Worm (Caenorhabditis elegans) whole organism, L1 larva: ENCODE measurements around the gene rpap-2.

Experiments
- C16A3.4 ChIP-seq: fragments of 150-350 bp; optimal IDR thresholded peaks from 2 replicates; lab custom pipeline; 2014; ENCODE audit warnings: missing biosample characterization, missing genetic modification characterization
- aly-2 ChIP-seq: fragments of 150-350 bp; optimal IDR thresholded peaks from 2 replicates; lab custom pipeline; 2014; ENCODE audit warnings: missing biosample characterization, missing genetic modification characterization
- ama-1 ChIP-seq: fragments of 150-350 bp; optimal IDR thresholded peaks from 2 replicates; lab custom pipeline; 2014
- blmp-1 ChIP-seq: fragments of 150-350 bp; optimal IDR thresholded peaks from 2 replicates; lab custom pipeline; 2014; ENCODE audit warnings: missing biosample characterization, missing genetic modification characterization
- ceh-82 ChIP-seq, 3 experiments: fragments of 150-350 bp in 1 of 3; sonication (generic microtip) in 2 of 3; optimal IDR thresholded peaks; 2 replicates each; lab custom pipeline; 2014 to 2017; ENCODE audit warnings: missing biosample characterization in 3 of 3, missing genetic modification characterization in 3 of 3
- ceh-90 ChIP-seq: sonication (generic microtip); optimal IDR thresholded peaks from 2 replicates; lab custom pipeline; 2016; ENCODE audit warnings: missing genetic modification characterization, missing compliant biosample characterization
- dpl-1 ChIP-seq, 3 experiments: fragments of 150-350 bp in 2 of 3; sonication (generic microtip) in 1 of 3; optimal IDR thresholded peaks; 2 replicates each; lab custom pipeline; 2014 to 2017; ENCODE audit warnings: missing biosample characterization in 3 of 3, missing genetic modification characterization in 3 of 3, missing genetic modification reagents in 3 of 3
- efl-1 ChIP-seq, 4 experiments: fragments of 150-350 bp; optimal IDR thresholded peaks in 3 of 4; peaks in 1 of 4; 1 replicate in 1 of 4; 2 replicates in 3 of 4; lab custom pipeline; 2014; ENCODE audit warnings: missing biosample characterization in 2 of 4, missing genetic modification characterization in 2 of 4, missing genetic modification reagents in 2 of 4
- efl-3 ChIP-seq: fragments of 200-800 bp; sonication (Bioruptor generic); optimal IDR thresholded peaks from 2 replicates; lab custom pipeline; 2018; ENCODE audit warnings: mild to moderate bottlenecking, missing genetic modification characterization, missing compliant biosample characterization
- egl-27 ChIP-seq, 2 experiments: fragments of 150-350 bp in 1 of 2; sonication (generic microtip); optimal IDR thresholded peaks; 3 replicates each; lab custom pipeline; 2017 to 2018; ENCODE audit warnings: missing biosample characterization in 2 of 2, missing genetic modification characterization in 2 of 2, missing genetic modification reagents in 2 of 2
- fkh-10 ChIP-seq: sonication (generic microtip); optimal IDR thresholded peaks from 2 replicates; lab custom pipeline; 2017; ENCODE audit warnings: missing biosample characterization, missing genetic modification reagents, missing genetic modification characterization
- fkh-4 ChIP-seq: sonication (generic microtip); optimal IDR thresholded peaks from 2 replicates; lab custom pipeline; 2016; ENCODE audit warnings: missing compliant biosample characterization, missing genetic modification characterization, borderline replicate concordance
- fos-1 ChIP-seq: fragments of 150-350 bp; optimal IDR thresholded peaks from 2 replicates; lab custom pipeline; 2014; ENCODE audit warnings: missing biosample characterization, missing genetic modification characterization
- grh-1 ChIP-seq: fragments of 200-800 bp; sonication (Bioruptor generic); IDR thresholded peaks from 2 replicates; pipeline ENCODE4 v1.3.6; 2022; ENCODE audit warnings: missing genetic modification reagents, missing genetic modification characterization, missing compliant biosample characterization
- irx-1 ChIP-seq: sonication (generic microtip); optimal IDR thresholded peaks from 2 replicates; lab custom pipeline; 2016; ENCODE audit warnings: missing genetic modification characterization, missing compliant biosample characterization
- lin-14 ChIP-seq: fragments of 200-800 bp; sonication (Bioruptor generic); optimal IDR thresholded peaks from 2 replicates; lab custom pipeline; 2018; ENCODE audit warnings: mild to moderate bottlenecking, missing genetic modification characterization, moderate library complexity, missing compliant biosample characterization
- lin-39 ChIP-seq: fragments of 150-350 bp; optimal IDR thresholded peaks from 2 replicates; lab custom pipeline; 2014; ENCODE audit warnings: missing biosample characterization, missing genetic modification reagents, missing genetic modification characterization
- lsy-2 ChIP-seq, 2 experiments: fragments of 150-350 bp; optimal IDR thresholded peaks; 2 replicates each; lab custom pipeline; 2014; ENCODE audit warnings: missing biosample characterization in 2 of 2, missing genetic modification characterization in 2 of 2
- mef-2 ChIP-seq: fragments of 150-350 bp; optimal IDR thresholded peaks from 2 replicates; lab custom pipeline; 2014; ENCODE audit warnings: missing biosample characterization, missing genetic modification characterization
- mep-1 ChIP-seq: fragments of 150-350 bp; optimal IDR thresholded peaks from 2 replicates; lab custom pipeline; 2014; ENCODE audit warnings: missing biosample characterization, missing genetic modification characterization
- nhr-11 ChIP-seq: fragments of 150-350 bp; optimal IDR thresholded peaks from 2 replicates; lab custom pipeline; 2014; ENCODE audit warnings: missing biosample characterization, missing genetic modification characterization
- nhr-20 ChIP-seq: sonication (generic microtip); optimal IDR thresholded peaks from 2 replicates; lab custom pipeline; 2016; ENCODE audit warnings: mild to moderate bottlenecking, missing genetic modification characterization, missing compliant biosample characterization
- nhr-28 ChIP-seq: fragments of 150-350 bp; optimal IDR thresholded peaks from 2 replicates; lab custom pipeline; 2014; ENCODE audit warnings: missing biosample characterization, missing genetic modification characterization
- nhr-71 ChIP-seq: sonication (generic microtip); optimal IDR thresholded peaks from 2 replicates; lab custom pipeline; 2016; ENCODE audit warnings: mild to moderate bottlenecking, missing genetic modification characterization, moderate library complexity, missing compliant biosample characterization
- nhr-76 ChIP-seq: sonication (generic microtip); optimal IDR thresholded peaks from 2 replicates; lab custom pipeline; 2017; ENCODE audit warnings: missing biosample characterization, missing genetic modification characterization
- nhr-85 ChIP-seq: sonication (generic microtip); peaks from one replicate; lab custom pipeline; 2016; ENCODE audit warnings: missing genetic modification characterization, inconsistent platforms, missing compliant biosample characterization
- nhr-90 ChIP-seq: sonication (generic microtip); optimal IDR thresholded peaks from 2 replicates; lab custom pipeline; 2016; ENCODE audit warnings: mild to moderate bottlenecking, missing genetic modification characterization, missing compliant biosample characterization; ENCODE audit not compliant: poor library complexity
- snu-23 ChIP-seq: sonication (generic microtip); optimal IDR thresholded peaks from 2 replicates; lab custom pipeline; 2016; ENCODE audit warnings: missing genetic modification characterization, missing compliant biosample characterization
- sox-4 ChIP-seq: sonication (generic microtip); optimal IDR thresholded peaks from 2 replicates; lab custom pipeline; 2016; ENCODE audit warnings: missing genetic modification characterization, missing compliant biosample characterization
- tbx-2 ChIP-seq: sonication (generic microtip); optimal IDR thresholded peaks from 2 replicates; lab custom pipeline; 2016; ENCODE audit warnings: missing genetic modification characterization, missing compliant biosample characterization
- tlp-1 ChIP-seq: fragments of 150-350 bp; optimal IDR thresholded peaks from 2 replicates; lab custom pipeline; 2014; ENCODE audit warnings: missing biosample characterization, missing genetic modification characterization
- unc-130 ChIP-seq: fragments of 150-350 bp; optimal IDR thresholded peaks from 2 replicates; lab custom pipeline; 2017; ENCODE audit warnings: missing biosample characterization, missing genetic modification characterization, inconsistent platforms
- unc-30 ChIP-seq: sonication (generic microtip); optimal IDR thresholded peaks from 2 replicates; lab custom pipeline; 2017; ENCODE audit warnings: missing biosample characterization, missing genetic modification characterization
- unc-86 ChIP-seq: sonication (generic microtip); optimal IDR thresholded peaks from 2 replicates; lab custom pipeline; 2016; ENCODE audit warnings: missing genetic modification characterization, missing compliant biosample characterization
- xbp-1 ChIP-seq: sonication (generic microtip); optimal IDR thresholded peaks from 2 replicates; lab custom pipeline; 2016; ENCODE audit warnings: missing genetic modification characterization, missing compliant biosample characterization
- zip-4 ChIP-seq: fragments of 200-800 bp; sonication (Bioruptor generic); optimal IDR thresholded peaks from 2 replicates; lab custom pipeline; 2018; ENCODE audit warnings: mild to moderate bottlenecking, missing genetic modification characterization, moderate library complexity, missing compliant biosample characterization
- ztf-11 ChIP-seq, 2 experiments: sonication (generic microtip); optimal IDR thresholded peaks; 2 replicates each; lab custom pipeline; 2016 to 2017; ENCODE audit warnings: missing genetic modification characterization in 2 of 2, missing biosample characterization in 1 of 2, missing compliant biosample characterization in 1 of 2
- ztf-4 ChIP-seq: fragments of 150-350 bp; optimal IDR thresholded peaks from 2 replicates; lab custom pipeline; 2014; ENCODE audit warnings: missing biosample characterization, missing genetic modification characterization

Gene rpap-2

DNA sequence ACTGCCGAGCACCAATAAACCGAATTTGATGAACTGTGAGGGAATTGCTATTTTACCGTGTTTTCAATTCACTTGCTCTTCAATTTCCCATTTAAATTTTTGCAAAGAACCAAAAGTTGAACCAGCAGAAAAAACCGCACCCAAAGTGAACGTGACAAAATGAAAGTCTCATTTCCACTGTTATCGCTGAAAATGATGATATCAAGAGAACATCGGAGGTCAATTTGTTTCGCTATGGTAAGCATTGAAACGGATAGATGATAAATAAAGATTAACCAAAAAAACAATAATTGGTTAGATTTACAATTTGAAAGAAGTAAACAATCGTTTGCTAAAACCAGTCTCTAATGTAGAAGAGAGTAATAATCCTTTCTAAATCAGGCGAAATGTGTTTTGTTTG is 42.2 kb upstream of the rpap-2 start:
- TF ChIP-seq fkh-10 (GFP tag; lab: Kevin White, UChicago) (no peak), mep-1 (tag; lab: Kevin White, UChicago) (no peak), blmp-1 (tag; lab: Kevin White, UChicago) (peak; percentile 31), ztf-4 (no peak), nhr-85 (peak; percentile 51), ama-1 (lab: Kevin White, UChicago) (no peak), tbx-2 (tag; lab: Kevin White, UChicago) (no peak), fos-1 (tag; lab: Kevin White, UChicago) (no peak)
- TF ChIP-seq, all 84 proteins: peak for 2

ce11 chrIII:8926512-8926911 is 41.3 kb upstream of the rpap-2 start:
- TF ChIP-seq dpl-1 (GFP tag; optimal IDR thresholded peaks at IDR 0.05; lab: Kevin White, UChicago) (peak in 2 of 3 experiments; percentile 6 to 26), nhr-20 (peak; percentile 50), lin-39 (tag; lab: Kevin White, UChicago) (no peak), blmp-1 (tag; lab: Kevin White, UChicago) (peak; percentile 87), efl-3 (no peak), unc-86 (no peak), lin-14 (peak; percentile 62), mep-1 (tag; lab: Kevin White, UChicago) (peak; percentile 33), C16A3.4 (no peak), nhr-71 (tag; lab: Kevin White, UChicago) (peak; percentile 13), snu-23 (GFP tag; lab: Kevin White, UChicago) (peak; percentile 20)

DNA sequence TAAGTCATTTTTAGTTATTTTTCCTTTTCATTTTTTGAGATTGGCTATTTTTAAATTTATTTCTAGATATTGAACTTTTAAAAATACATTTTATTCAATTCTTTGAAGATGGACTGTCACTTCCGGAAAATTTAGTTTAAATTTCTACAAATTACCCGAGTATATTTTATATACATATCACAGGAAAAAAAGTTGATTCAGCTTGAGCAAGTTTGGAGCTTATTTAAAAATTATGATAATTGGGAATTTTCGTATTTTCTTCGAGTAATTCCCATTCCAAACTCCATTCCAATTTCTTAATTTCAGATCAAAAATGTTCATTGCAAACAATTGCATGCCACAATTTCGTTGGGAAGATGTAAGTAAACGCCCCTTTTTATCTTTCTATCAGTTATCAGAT is 38.0 kb upstream of the rpap-2 start, which contains the start of gene arrd-15:
arrd-15 (plus strand) TSS at position 301 of the 400 bp plus-strand sequence.
- TF ChIP-seq nhr-76 (tag; lab: Kevin White, UChicago) = no peak
- no peak for TF ChIP-seq ceh-90
- TF ChIP-seq, all 84 proteins: peak for 0

DNA sequence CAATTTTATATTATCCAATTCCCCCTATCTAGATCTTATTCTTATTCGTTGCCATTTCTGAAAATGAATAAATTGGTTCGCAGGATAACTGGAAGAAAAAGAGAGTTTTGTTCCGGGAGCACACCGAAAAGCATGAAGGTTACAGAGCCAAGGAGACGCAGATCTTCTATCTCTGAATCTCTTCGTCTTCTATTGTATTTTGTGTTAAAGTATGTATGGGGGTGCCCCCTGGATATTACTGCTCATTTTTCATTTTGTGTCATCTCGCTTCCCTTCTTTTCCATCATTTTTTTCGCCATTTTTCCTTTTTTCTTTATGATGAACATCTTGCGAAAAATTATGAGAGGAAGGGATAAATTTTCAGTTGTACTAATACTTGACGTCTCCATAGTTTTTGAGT is 34.1 kb upstream of the rpap-2 start:
- TF ChIP-seq grh-1 (GFP tag; lab: Robert Waterston, UW) (no peak), ceh-82 (tag; optimal IDR thresholded peaks at IDR 0.05; lab: Kevin White, UChicago) (peak in 1 of 3 experiments; percentile 14), lsy-2 (tag; optimal IDR thresholded peaks at IDR 0.05; lab: Kevin White, UChicago) (peak in 1 of 2 experiments; percentile 21), unc-130 (tag; lab: Kevin White, UChicago) (no peak), sox-4 (tag; lab: Kevin White, UChicago) (no peak), irx-1 (no peak), fkh-4 (tag; lab: Kevin White, UChicago) (no peak), aly-2 (tag; lab: Kevin White, UChicago) (no peak), ceh-90 (no peak), efl-1 (optimal IDR thresholded peaks at IDR 0.05; lab: Kevin White, UChicago) (no peak), efl-1 (GFP tag; optimal IDR thresholded peaks at IDR 0.05 in 1 of 2; lab: Kevin White, UChicago) (no peak), zip-4 (GFP tag; lab: Kevin White, UChicago) (no peak), unc-30 (no peak), mef-2 (tag; lab: Kevin White, UChicago) (no peak), lin-14 (peak; percentile 54), egl-27 (tag; optimal IDR thresholded peaks at IDR 0.05; lab: Kevin White, UChicago) (no peak), nhr-11 (tag; lab: Kevin White, UChicago) (no peak), fos-1 (tag; lab: Kevin White, UChicago) (no peak), xbp-1 (tag; lab: Kevin White, UChicago) (no peak), lin-39 (tag; lab: Kevin White, UChicago) (no peak), nhr-90 (tag; lab: Kevin White, UChicago) (no peak), ztf-11 (tag; optimal IDR thresholded peaks at IDR 0.05; lab: Kevin White, UChicago) (no peak), nhr-71 (tag; lab: Kevin White, UChicago) (peak; percentile 0), tlp-1 (no peak), nhr-28 (tag; lab: Kevin White, UChicago) (no peak)
